Worm (Caenorhabditis elegans) whole organism, late embryonic: ENCODE results near the gene ser-2.

Experiments used
- F13H6.1 ChIP-seq: sonication (generic microtip); optimal IDR thresholded peaks from 2 replicates; lab custom pipeline; 2016; ENCODE audit warnings: missing genetic modification characterization, missing compliant biosample characterization
- ahr-1 ChIP-seq: sonication (generic microtip); optimal IDR thresholded peaks from 2 replicates; lab custom pipeline; 2016; ENCODE audit warnings: missing genetic modification characterization, missing compliant biosample characterization
- ceh-48 ChIP-seq: sonication (generic microtip); optimal IDR thresholded peaks from 2 replicates; lab custom pipeline; 2016; ENCODE audit warnings: missing genetic modification characterization, inconsistent platforms, missing compliant biosample characterization
- eyg-1 ChIP-seq: sonication (generic microtip); optimal IDR thresholded peaks from 2 replicates; lab custom pipeline; 2016; ENCODE audit warnings: missing genotype, missing genetic modification characterization, missing compliant biosample characterization
- fkh-10 ChIP-seq: fragments of 150-350 bp; optimal IDR thresholded peaks from 2 replicates; lab custom pipeline; 2014; ENCODE audit warnings: missing biosample characterization, missing genetic modification reagents, missing genetic modification characterization
- fkh-6 ChIP-seq: sonication (generic microtip); optimal IDR thresholded peaks from 2 replicates; lab custom pipeline; 2016; ENCODE audit warnings: missing genetic modification characterization, missing compliant biosample characterization
- pqm-1 ChIP-seq: sonication (generic microtip); optimal IDR thresholded peaks from 2 replicates; lab custom pipeline; 2016; ENCODE audit warnings: missing genetic modification characterization, missing compliant biosample characterization
- tbx-2 ChIP-seq: sonication (generic microtip); optimal IDR thresholded peaks from 2 replicates; lab custom pipeline; 2016; ENCODE audit warnings: missing genetic modification characterization, missing compliant biosample characterization
- unc-55 ChIP-seq: sonication (generic microtip); optimal IDR thresholded peaks from 2 replicates; lab custom pipeline; 2017; ENCODE audit warnings: missing biosample characterization, missing genetic modification reagents, missing genetic modification characterization
- ztf-16 ChIP-seq: sonication (generic microtip); optimal IDR thresholded peaks from 2 replicates; lab custom pipeline; 2017; ENCODE audit warnings: missing genetic modification characterization, missing compliant biosample characterization

DNA sequence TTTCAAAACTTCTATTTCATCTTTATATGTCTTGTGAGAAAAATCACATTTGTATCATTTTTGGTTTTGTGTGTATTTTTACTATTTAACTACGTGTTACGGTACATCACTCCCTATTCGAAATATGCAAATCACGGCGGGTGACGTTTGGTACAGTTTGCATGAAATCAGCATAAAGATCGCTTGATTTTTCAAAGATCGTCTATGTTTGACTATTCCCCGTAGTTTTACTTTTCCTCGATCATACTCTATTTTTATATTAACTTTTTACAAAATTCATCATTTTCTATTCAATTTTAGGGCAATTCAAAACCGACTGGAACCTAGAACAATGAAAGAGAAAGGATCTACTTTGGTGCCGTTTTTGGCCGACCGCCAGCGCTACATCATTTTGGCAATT, 27.9 kb upstream of the ser-2 start, which contains the start of gene Y15E3A.4:
- TF ChIP-seq ceh-48 (tag; lab: Kevin White, UChicago) (no peak), ztf-16 (tag; lab: Kevin White, UChicago) (no peak), ahr-1 (tag; lab: Kevin White, UChicago) (no peak), tbx-2 (tag; lab: Kevin White, UChicago) (no peak), eyg-1 (tag; lab: Kevin White, UChicago) (no peak), pqm-1 (tag; lab: Kevin White, UChicago) (no peak), F13H6.1 (tag; lab: Kevin White, UChicago) (no peak), unc-55 (GFP tag; lab: Kevin White, UChicago) (no peak), fkh-10 (GFP tag; lab: Kevin White, UChicago) (no peak), fkh-6 (tag; lab: Kevin White, UChicago) (no peak)
